Worm (Caenorhabditis elegans): ENCODE results near the gene C35D10.10.

C35D10.10 gene

DNA sequence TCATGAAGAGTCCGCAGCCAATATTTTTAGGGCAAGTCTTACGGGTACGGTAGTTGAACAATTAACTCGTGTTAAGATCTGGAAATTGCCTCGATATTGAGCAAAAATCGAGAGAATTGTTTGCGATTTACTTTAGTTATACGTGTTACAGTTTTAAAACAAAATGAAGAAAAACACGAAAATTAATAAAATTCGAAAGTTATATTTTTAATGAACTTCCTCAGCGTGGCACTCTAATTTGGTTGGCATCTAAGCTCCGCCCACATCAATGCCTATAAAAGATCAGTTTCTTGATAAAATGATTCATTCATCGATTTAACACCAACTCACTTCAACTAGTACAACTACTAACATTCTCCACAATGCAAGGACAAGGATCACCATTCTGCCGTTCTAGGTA, 8.9 kb upstream of the C35D10.10 start, which contains the start of gene gipc-1:
Gene gipc-1 (plus strand): TSS at position 301 of the 400 bp plus-strand sequence.
- TF ChIP-seq snpc-4 (tag; optimal IDR thresholded peaks at IDR 0.05) (no peak), mab-5 (tag; optimal IDR thresholded peaks at IDR 0.05) (no peak), crh-2 (tag; optimal IDR thresholded peaks at IDR 0.05) (no peak), ztf-1 (GFP tag; conservative IDR thresholded peaks at IDR 0.05) (no peak), gmeb-1 (tag; optimal IDR thresholded peaks at IDR 0.05) (no peak), nhr-23 (tag; optimal IDR thresholded peaks at IDR 0.05) (no peak), nhr-77 (tag; optimal IDR thresholded peaks at IDR 0.05) (no peak)

DNA sequence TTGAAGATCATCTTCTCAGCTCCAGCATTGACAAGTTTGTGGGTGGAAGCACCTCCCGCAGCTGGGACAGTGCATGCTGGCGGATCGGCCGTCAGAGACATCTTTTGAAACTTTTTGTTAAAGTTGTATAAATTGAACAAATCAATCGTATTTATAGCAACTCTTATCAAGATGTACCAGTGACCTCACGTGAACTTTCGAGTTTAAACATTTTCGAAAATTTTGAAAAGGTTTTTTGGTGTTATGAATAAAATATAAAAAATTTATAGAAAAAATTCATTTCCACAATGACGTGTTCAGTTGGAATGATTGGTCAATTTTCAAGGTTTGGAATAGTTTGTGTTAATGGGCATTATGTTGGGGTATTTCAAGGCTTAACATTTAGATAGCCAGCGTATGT, 7.0 kb upstream of the C35D10.10 start, which contains the start of the genes msd-4 and C35D10.3:
Gene msd-4 (minus strand): TSS at position 101 of the 400 bp plus-strand sequence.
Gene C35D10.3 (plus strand): TSS at position 279 of the 400 bp plus-strand sequence.
- TF ChIP-seq lin-39 (tag; optimal IDR thresholded peaks at IDR 0.05) (no peak), lin-11 (tag; optimal IDR thresholded peaks at IDR 0.05) (no peak), gmeb-1 (tag; optimal IDR thresholded peaks at IDR 0.05) (no peak), nhr-77 (tag; optimal IDR thresholded peaks at IDR 0.05) (no peak), nhr-11 (tag; optimal IDR thresholded peaks at IDR 0.05) (no peak), sma-3 (GFP tag; optimal IDR thresholded peaks at IDR 0.05) (no peak), mbf-1 (tag; optimal IDR thresholded peaks at IDR 0.05) (no peak), sem-4 (tag; optimal IDR thresholded peaks at IDR 0.05) (no peak), unc-39 (tag; optimal IDR thresholded peaks at IDR 0.05) (no peak), R02D3.7 (tag; optimal IDR thresholded peaks at IDR 0.05) (no peak)

DNA sequence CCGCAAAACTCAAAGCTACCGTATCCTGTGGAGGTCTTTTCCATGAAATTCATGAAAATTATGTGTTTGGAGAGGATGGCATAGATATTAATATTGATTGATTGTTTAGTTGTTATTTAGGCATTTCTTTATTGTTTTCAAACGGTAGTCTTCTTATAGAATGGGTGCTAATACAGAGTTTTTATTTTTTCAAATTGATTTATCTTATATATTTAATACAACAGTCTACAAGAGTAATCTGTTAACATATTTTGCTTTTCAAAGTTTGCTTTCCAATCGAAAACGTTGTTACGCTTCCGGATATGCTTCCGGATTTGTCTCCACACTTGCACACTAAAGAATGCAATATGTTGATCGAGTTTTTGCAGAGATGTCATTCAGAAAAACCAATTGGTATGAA, 5.2 kb upstream of the C35D10.10 start, which contains the start of gene C35D10.17:
Gene C35D10.17 (plus strand): TSS at position 301 of the 400 bp plus-strand sequence.
- TF ChIP-seq ztf-11 (tag; optimal IDR thresholded peaks at IDR 0.05) (no peak), blmp-1 (tag; optimal IDR thresholded peaks at IDR 0.05; ENCODE audit: insufficient read depth) (no peak), fos-1 (tag; optimal IDR thresholded peaks at IDR 0.05) (no peak)

DNA sequence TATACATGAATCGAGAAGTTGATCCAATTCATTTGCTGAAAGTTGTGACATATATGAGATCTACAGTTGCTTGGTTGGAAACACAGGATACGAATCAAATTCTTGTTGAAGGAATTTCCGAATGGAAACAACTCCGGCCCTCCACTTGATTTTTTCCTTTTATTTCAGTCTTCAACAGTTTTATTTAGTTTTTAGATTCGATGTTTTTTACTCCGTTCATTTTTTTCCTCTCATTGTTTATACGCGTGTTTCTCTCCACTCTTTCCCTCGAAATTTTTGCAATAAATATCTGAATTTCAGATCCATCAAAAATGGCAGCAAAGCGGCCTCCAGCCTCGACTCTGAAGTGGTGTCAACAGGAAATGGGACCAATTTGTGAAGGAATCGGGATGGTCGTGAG, 1.5 kb upstream of the C35D10.10 start, which contains the start of gene coq-8:
Gene coq-8 (plus strand): TSS at position 301 of the 400 bp plus-strand sequence.
- TF ChIP-seq F13H6.1 (tag; optimal IDR thresholded peaks at IDR 0.05) = no peak

DNA sequence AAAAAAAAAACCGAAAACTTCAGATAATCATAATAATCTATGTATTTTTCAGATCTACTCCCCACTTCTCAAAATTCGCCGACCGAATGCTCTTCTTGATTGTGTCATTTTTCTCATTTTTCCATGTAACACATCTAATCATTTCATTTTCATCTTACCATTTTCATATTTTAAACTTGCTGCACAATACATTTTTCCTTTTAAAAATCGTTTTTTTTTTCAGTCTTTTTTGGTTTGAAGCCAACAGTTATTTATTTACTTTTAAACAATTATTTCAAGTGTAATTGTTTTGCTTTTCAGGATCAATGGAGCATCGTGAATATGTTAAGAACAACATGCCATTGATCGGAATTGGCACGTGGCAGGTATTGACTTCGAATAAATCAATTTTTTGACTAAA, 2.6 kb downstream of the C35D10.10 start, which contains the start of gene C35D10.6:
Gene C35D10.6 (plus strand): TSS at position 301 of the 400 bp plus-strand sequence.
- TF ChIP-seq ceh-16 (tag; optimal IDR thresholded peaks at IDR 0.05) = no peak
- no peak for TF ChIP-seq ama-1 (optimal IDR thresholded peaks at IDR 0.05)
- TF ChIP-seq F13H6.1 (tag; optimal IDR thresholded peaks at IDR 0.05) = no peak
- no peak for TF ChIP-seq nhr-21 (tag; optimal IDR thresholded peaks at IDR 0.05)
- TF ChIP-seq snpc-4 (tag; optimal IDR thresholded peaks at IDR 0.05) = no peak
- TF ChIP-seq crh-2 (tag; optimal IDR thresholded peaks at IDR 0.05) = no peak
- TF ChIP-seq ZK546.5 (tag; optimal IDR thresholded peaks at IDR 0.05) = no peak
- no peak for TF ChIP-seq lin-39 (tag; optimal IDR thresholded peaks at IDR 0.05)
- TF ChIP-seq nhr-12 (tag; optimal IDR thresholded peaks at IDR 0.05) = no peak
- TF ChIP-seq C34F6.9 (tag; optimal IDR thresholded peaks at IDR 0.05) = no peak
- no peak for TF ChIP-seq skn-1 (tag; optimal IDR thresholded peaks at IDR 0.05)

DNA sequence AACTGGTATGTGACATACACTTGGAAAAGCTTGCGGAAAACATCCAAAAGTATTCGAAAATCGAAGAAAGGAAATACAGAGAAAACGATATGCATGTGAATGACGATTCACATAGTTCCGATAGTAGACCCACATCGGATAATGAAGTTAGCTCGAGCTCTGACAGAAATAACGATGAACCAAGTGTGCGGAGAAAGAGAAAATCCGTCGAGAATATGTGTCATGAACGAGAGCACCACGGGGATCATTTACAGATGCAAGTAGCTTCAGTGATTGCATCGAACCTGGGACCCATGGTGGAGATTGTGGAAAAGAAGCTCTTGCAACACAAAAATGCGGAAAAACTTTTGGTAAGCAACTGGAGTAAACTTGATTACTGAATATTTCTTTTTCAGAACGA, 4.6 kb downstream of the C35D10.10 start:
- TF ChIP-seq ztf-11 (tag; optimal IDR thresholded peaks at IDR 0.05) (no peak), ceh-82 (tag; optimal IDR thresholded peaks at IDR 0.05) (no peak), egl-27 (tag; optimal IDR thresholded peaks at IDR 0.05) (no peak), snpc-4 (tag; optimal IDR thresholded peaks at IDR 0.05) (no peak), peb-1 (tag; optimal IDR thresholded peaks at IDR 0.05) (no peak), elt-3 (tag; optimal IDR thresholded peaks at IDR 0.05) (no peak), ceh-16 (tag; optimal IDR thresholded peaks at IDR 0.05) (no peak), ztf-4 (tag; optimal IDR thresholded peaks at IDR 0.05) (no peak), nhr-6 (tag; optimal IDR thresholded peaks at IDR 0.05) (no peak), elt-1 (tag; optimal IDR thresholded peaks at IDR 0.05) (no peak), sma-9 (GFP tag; optimal IDR thresholded peaks at IDR 0.05) (no peak), sma-9 (tag; optimal IDR thresholded peaks at IDR 0.05) (no peak), mbf-1 (tag; optimal IDR thresholded peaks at IDR 0.05) (no peak), ztf-1 (GFP tag; conservative IDR thresholded peaks at IDR 0.05) (no peak), ama-1 (optimal IDR thresholded peaks at IDR 0.05) (no peak)

All from whole organism, L2 larva.